Fruit fly (Drosophila melanogaster) whole organism, embryonic: ENCODE results near the gene Klp61F.
A peak's percentile ranks its signal among the peaks of the same experiment; 100 is the strongest.

Experiments used
- Adf1 ChIP-seq: fragments of 200-800 bp; sonication (Bioruptor generic); IDR thresholded peaks from 2 replicates; pipeline ENCODE4 v1.3.6; 2022; ENCODE audit warnings: missing biosample characterization, missing genetic modification characterization
- Antp ChIP-seq: fragments of 200-800 bp; sonication (Bioruptor generic); optimal IDR thresholded peaks from 3 replicates; lab custom pipeline; 2016; ENCODE audit warnings: missing biosample characterization, missing genetic modification characterization
- Atf-2 ChIP-seq: fragments of 200-800 bp; sonication (Bioruptor generic); optimal IDR thresholded peaks from 2 replicates; lab custom pipeline; 2016; ENCODE audit warnings: missing biosample characterization, missing genetic modification characterization
- CG11456 ChIP-seq: fragments of 200-800 bp; sonication (Bioruptor generic); IDR thresholded peaks from 3 replicates; pipeline ENCODE4 v1.3.6; 2022; ENCODE audit warnings: missing biosample characterization, missing genetic modification characterization
- CG11695 ChIP-seq: fragments of 200-800 bp; sonication (Bioruptor generic); IDR thresholded peaks from 3 replicates; pipeline ENCODE4 v1.3.6; 2022; ENCODE audit warnings: missing biosample characterization, missing genetic modification characterization
- CG12071 ChIP-seq: fragments of 200-800 bp; sonication (Bioruptor generic); optimal IDR thresholded peaks from 3 replicates; lab custom pipeline; 2018; ENCODE audit warnings: missing biosample characterization, mild to moderate bottlenecking, missing genetic modification characterization
- CG1233 ChIP-seq: fragments of 200-800 bp; sonication (Bioruptor generic); optimal IDR thresholded peaks from 4 replicates; lab custom pipeline; 2018; ENCODE audit warnings: missing biosample characterization, mild to moderate bottlenecking, missing genetic modification characterization
- CG13296 ChIP-seq: fragments of 200-800 bp; sonication (Bioruptor generic); optimal IDR thresholded peaks from 3 replicates; lab custom pipeline; 2018; ENCODE audit warnings: missing biosample characterization, mild to moderate bottlenecking, missing genetic modification characterization
- CG13624 ChIP-seq: fragments of 200-800 bp; sonication (Bioruptor generic); optimal IDR thresholded peaks from 2 replicates; lab custom pipeline; 2016; ENCODE audit warnings: missing biosample characterization, missing genetic modification characterization
- CG14014 ChIP-seq: fragments of 200-800 bp; sonication (Bioruptor generic); IDR thresholded peaks from 2 replicates; pipeline ENCODE4 v1.3.6; 2022; ENCODE audit warnings: missing biosample characterization, missing genetic modification characterization
- CG14710 ChIP-seq: fragments of 200-800 bp; sonication (Bioruptor generic); optimal IDR thresholded peaks from 3 replicates; lab custom pipeline; 2019; ENCODE audit warnings: missing biosample characterization, mild to moderate bottlenecking, missing genetic modification characterization, moderate library complexity
- CG1529 ChIP-seq: fragments of 200-800 bp; sonication (Bioruptor generic); optimal IDR thresholded peaks from 3 replicates; lab custom pipeline; 2018; ENCODE audit warnings: missing biosample characterization, missing genetic modification characterization
- CG2678 ChIP-seq: fragments of 200-800 bp; sonication (Bioruptor generic); optimal IDR thresholded peaks from 3 replicates; lab custom pipeline; 2019; ENCODE audit warnings: missing biosample characterization, mild to moderate bottlenecking, missing genetic modification characterization, moderate library complexity
- CG2889 ChIP-seq: fragments of 200-800 bp; sonication (Bioruptor generic); IDR thresholded peaks from 3 replicates; pipeline ENCODE4 v1.3.6; 2022; ENCODE audit warnings: missing biosample characterization, missing genetic modification characterization
- CG32532 ChIP-seq: fragments of 200-800 bp; sonication (Bioruptor generic); IDR thresholded peaks from 2 replicates; pipeline ENCODE4 v1.3.6; 2022; ENCODE audit warnings: missing biosample characterization, missing genetic modification characterization
- CG34376 ChIP-seq: fragments of 200-800 bp; sonication (Bioruptor generic); optimal IDR thresholded peaks from 2 replicates; lab custom pipeline; 2018; ENCODE audit warnings: missing biosample characterization, mild to moderate bottlenecking, missing genetic modification characterization
- CG4328 ChIP-seq: fragments of 200-800 bp; sonication (Bioruptor generic); optimal IDR thresholded peaks from 3 replicates; lab custom pipeline; 2017; ENCODE audit warnings: missing biosample characterization, missing genetic modification reagents, missing genetic modification characterization
- Fer1 ChIP-seq: fragments of 200-800 bp; sonication (Bioruptor generic); optimal IDR thresholded peaks from 2 replicates; lab custom pipeline; 2017; ENCODE audit warnings: missing biosample characterization, mild to moderate bottlenecking, missing genetic modification characterization
- HLH54F ChIP-seq: fragments of 200-800 bp; sonication (Bioruptor generic); optimal IDR thresholded peaks from 3 replicates; lab custom pipeline; 2016; ENCODE audit warnings: missing biosample characterization, missing genetic modification characterization
- Hand ChIP-seq: fragments of 200-800 bp; sonication (Bioruptor generic); optimal IDR thresholded peaks from 2 replicates; lab custom pipeline; 2017; ENCODE audit warnings: mild to moderate bottlenecking, missing biosample characterization, missing genetic modification reagents, missing genetic modification characterization
- Hmr ChIP-seq: fragments of 200-800 bp; sonication (Bioruptor generic); optimal IDR thresholded peaks from 3 replicates; lab custom pipeline; 2017; ENCODE audit warnings: mild to moderate bottlenecking, missing biosample characterization, missing genetic modification reagents, missing genetic modification characterization
- Hr78 ChIP-seq, 2 experiments: fragments of 200-800 bp in 1 of 2; fragments of >200 bp in 1 of 2; sonication (Bioruptor generic) in 1 of 2; optimal IDR thresholded peaks; 2 replicates each; lab custom pipeline; 2017 to 2019; ENCODE audit warnings: missing biosample characterization in 2 of 2, missing genetic modification characterization in 2 of 2, mild to moderate bottlenecking in 1 of 2, moderate library complexity in 1 of 2
- Lhr ChIP-seq: fragments of 200-800 bp; sonication (Bioruptor generic); optimal IDR thresholded peaks from 3 replicates; lab custom pipeline; 2017; ENCODE audit warnings: mild to moderate bottlenecking, missing biosample characterization, missing genetic modification reagents, missing genetic modification characterization
- MESR4 ChIP-seq: fragments of 200-800 bp; sonication (Bioruptor generic); optimal IDR thresholded peaks from 2 replicates; lab custom pipeline; 2018; ENCODE audit warnings: missing biosample characterization, mild to moderate bottlenecking, missing genetic modification characterization, moderate library complexity
- Mad ChIP-seq: fragments of 200-800 bp; sonication (Bioruptor generic); optimal IDR thresholded peaks from 2 replicates; lab custom pipeline; 2016; ENCODE audit warnings: missing biosample characterization, missing genetic modification characterization
- Max ChIP-seq: fragments of 200-800 bp; sonication (Bioruptor generic); optimal IDR thresholded peaks from 2 replicates; lab custom pipeline; 2016; ENCODE audit warnings: missing biosample characterization, mild to moderate bottlenecking, missing genetic modification characterization
- NFAT ChIP-seq: fragments of 200-800 bp; sonication (Bioruptor generic); IDR thresholded peaks from 2 replicates; pipeline ENCODE4 v1.3.6; 2022; ENCODE audit warnings: missing biosample characterization, missing genetic modification characterization
- Trl ChIP-seq, 3 experiments: fragments of >200 bp in 2 of 3; fragments of 200-800 bp in 1 of 3; sonication (Bioruptor generic) in 1 of 3; optimal IDR thresholded peaks; 2 replicates in 1 of 3; 3 replicates in 2 of 3; lab custom pipeline; 2016 to 2017; ENCODE audit warnings: missing biosample characterization in 1 of 3, missing genetic modification characterization in 1 of 3
- Xbp1 ChIP-seq: fragments of 200-800 bp; sonication (Bioruptor generic); optimal IDR thresholded peaks from 3 replicates; lab custom pipeline; 2016; ENCODE audit warnings: missing biosample characterization, mild to moderate bottlenecking, missing genetic modification characterization
- bab2 ChIP-seq: fragments of 200-800 bp; sonication (Bioruptor generic); optimal IDR thresholded peaks from 2 replicates; lab custom pipeline; 2016; ENCODE audit warnings: missing biosample characterization, missing genetic modification characterization
- caup ChIP-seq: fragments of 200-800 bp; sonication (Bioruptor generic); optimal IDR thresholded peaks from 3 replicates; lab custom pipeline; 2017; ENCODE audit warnings: missing biosample characterization, mild to moderate bottlenecking, missing genetic modification characterization, moderate library complexity; ENCODE audit not compliant: severe bottlenecking
- crol ChIP-seq: fragments of 200-800 bp; sonication (Bioruptor generic); IDR thresholded peaks from 2 replicates; pipeline ENCODE4 v1.3.6; 2022; ENCODE audit warnings: missing biosample characterization, missing genetic modification characterization
- emc ChIP-seq: fragments of 200-800 bp; sonication (Bioruptor generic); optimal IDR thresholded peaks from 2 replicates; lab custom pipeline; 2016; ENCODE audit warnings: missing biosample characterization, missing genetic modification characterization
- gem ChIP-seq: fragments of 200-800 bp; sonication (Bioruptor generic); optimal IDR thresholded peaks from 2 replicates; lab custom pipeline; 2019; ENCODE audit warnings: missing biosample characterization, mild to moderate bottlenecking, missing genetic modification characterization, moderate library complexity
- hb ChIP-seq: fragments of 200-800 bp; sonication (Bioruptor generic); IDR thresholded peaks from 3 replicates; pipeline ENCODE4 v1.3.6; 2022; ENCODE audit warnings: missing biosample characterization, missing genetic modification characterization; ENCODE audit not compliant: partially characterized antibody
- lola ChIP-seq, 3 experiments: fragments of >200 bp in 2 of 3; fragments of 200-800 bp in 1 of 3; sonication (Bioruptor generic) in 1 of 3; optimal IDR thresholded peaks; 2 replicates each; lab custom pipeline; 2017 to 2019; ENCODE audit warnings: missing biosample characterization in 3 of 3, missing genetic modification characterization in 3 of 3, mild to moderate bottlenecking in 1 of 3, moderate library complexity in 1 of 3
- mam ChIP-seq: fragments of 200-800 bp; sonication (Bioruptor generic); optimal IDR thresholded peaks from 3 replicates; lab custom pipeline; 2016; ENCODE audit warnings: missing biosample characterization, missing genetic modification characterization
- onecut ChIP-seq: fragments of 200-800 bp; sonication (Bioruptor generic); IDR thresholded peaks from 2 replicates; pipeline ENCODE4 v1.3.6; 2022; ENCODE audit warnings: missing biosample characterization, missing genetic modification characterization
- pzg ChIP-seq: fragments of 200-800 bp; sonication (Bioruptor generic); optimal IDR thresholded peaks from 3 replicates; lab custom pipeline; 2018; ENCODE audit warnings: missing biosample characterization, mild to moderate bottlenecking, missing genetic modification characterization, moderate library complexity
- row ChIP-seq: fragments of 200-800 bp; sonication (Bioruptor generic); IDR thresholded peaks from 3 replicates; pipeline ENCODE4 v1.3.6; 2022; ENCODE audit warnings: missing biosample characterization, missing genetic modification characterization
- scrt ChIP-seq: fragments of 200-800 bp; sonication (Bioruptor generic); optimal IDR thresholded peaks from 2 replicates; lab custom pipeline; 2018; ENCODE audit warnings: missing biosample characterization, mild to moderate bottlenecking, missing genetic modification characterization, moderate library complexity
- sens ChIP-seq: fragments of 200-800 bp; sonication (Bioruptor generic); peaks from one replicate; lab custom pipeline; 2016; ENCODE audit warnings: missing biosample characterization, missing genetic modification characterization
- seq ChIP-seq: fragments of 200-800 bp; sonication (Bioruptor generic); IDR thresholded peaks from 2 replicates; pipeline ENCODE4 v1.3.6; 2022; ENCODE audit warnings: missing biosample characterization, missing genetic modification characterization
- sisA ChIP-seq: fragments of 200-800 bp; sonication (Bioruptor generic); IDR thresholded peaks from 2 replicates; pipeline ENCODE4 v1.3.6; 2022; ENCODE audit warnings: missing biosample characterization, missing genetic modification characterization
- tll ChIP-seq, 2 experiments: fragments of 200-800 bp in 1 of 2; fragments of >200 bp in 1 of 2; sonication (Bioruptor generic) in 1 of 2; optimal IDR thresholded peaks; 2 replicates each; lab custom pipeline; 2017 to 2019; ENCODE audit warnings: missing biosample characterization in 2 of 2, missing genetic modification characterization in 2 of 2, mild to moderate bottlenecking in 1 of 2, moderate library complexity in 1 of 2
- tup ChIP-seq: fragments of 200-800 bp; sonication (Bioruptor generic); optimal IDR thresholded peaks from 2 replicates; lab custom pipeline; 2016; ENCODE audit warnings: missing biosample characterization, mild to moderate bottlenecking, missing genetic modification characterization, moderate library complexity

Klp61F gene

dm6 chr3L:1195868-1196552, 49.7 kb downstream of the Klp61F start, which contains the start of gene Aplip1 (continued):
- peak; percentile 12 for TF ChIP-seq CG12071 (GFP tag; lab: Kevin White, UChicago)
- TF ChIP-seq scrt, result peak; percentile 87
- TF ChIP-seq crol (GFP tag; lab: Robert Waterston, UW), result peak; percentile 30; the same call in 1 of the 2 replicates
- peak; percentile 50 for TF ChIP-seq mam
- TF ChIP-seq Fer1 (GFP tag; lab: Kevin White, UChicago), result peak; percentile 9
- 0 out of 3 replicates have a peak, but pooled peaks have one; percentile 61 for TF ChIP-seq CG11456 (GFP tag; lab: Robert Waterston, UW)
- TF ChIP-seq bab2, result peak; percentile 39
- peak; percentile 83 for TF ChIP-seq seq (GFP tag; lab: Robert Waterston, UW)
- 0 out of 3 replicates have a peak, but pooled peaks have one; percentile 15 for TF ChIP-seq CG11695 (GFP tag; lab: Robert Waterston, UW)
- 0 out of 2 replicates have a peak, but pooled peaks have one; percentile 14 for TF ChIP-seq sisA (GFP tag; lab: Robert Waterston, UW)
- TF ChIP-seq CG13624, result peak; percentile 3
- TF ChIP-seq Trl (optimal IDR thresholded peaks at IDR 0.05; lab: Kevin White, UChicago), result peak; percentile 47 to 55
- TF ChIP-seq Trl (GFP tag; optimal IDR thresholded peaks at IDR 0.05; lab: Kevin White, UChicago), result no peak
- peak; percentile 55 for TF ChIP-seq CG32532
- TF ChIP-seq CG2678, result peak; percentile 39
- TF ChIP-seq pzg (GFP tag; lab: Kevin White, UChicago), result peak; percentile 14
- peak; percentile 98 for TF ChIP-seq onecut (GFP tag; lab: Robert Waterston, UW)
- peak; percentile 2 for TF ChIP-seq MESR4
- no peak for TF ChIP-seq tll (GFP tag; optimal IDR thresholded peaks at IDR 0.05; lab: Kevin White, UChicago)
- TF ChIP-seq Antp (GFP tag; lab: Kevin White, UChicago), result no peak
- 0 out of 2 replicates have a peak, but pooled peaks have one; percentile 33 for TF ChIP-seq NFAT
- TF ChIP-seq Hmr (GFP tag; lab: Kevin White, UChicago), result peak; percentile 3
- TF ChIP-seq Atf-2, result no peak
- no peak for TF ChIP-seq CG1233
- TF ChIP-seq row, result peak; percentile 22; the same call in 1 of the 3 replicates
- TF ChIP-seq CG13296 (GFP tag; lab: Kevin White, UChicago), result peak; percentile 10
- TF ChIP-seq sens (GFP tag; lab: Kevin White, UChicago), result peak; percentile 16
- no peak for TF ChIP-seq CG14710 (tag; lab: Kevin White, UChicago)
- TF ChIP-seq Hr78 (GFP tag; optimal IDR thresholded peaks at IDR 0.05; lab: Kevin White, UChicago), result peak in 1 of 2 experiments; percentile 31
- TF ChIP-seq CG14014, result no peak

dm6 chr3L:1195202-1195601, 50.5 kb downstream of the Klp61F start, which contains the start of gene LysX:
LysX (minus strand) TSS chr3L:1195302.
- no peak for TF ChIP-seq emc (GFP tag; lab: Kevin White, UChicago)
- TF ChIP-seq Lhr, result no peak
- no peak for TF ChIP-seq Adf1 (GFP tag; lab: Robert Waterston, UW)
- 0 out of 3 replicates have a peak, but pooled peaks have one; percentile 41 for TF ChIP-seq hb (GFP tag; lab: Robert Waterston, UW)
- no peak for TF ChIP-seq CG34376 (GFP tag; lab: Kevin White, UChicago)
- no peak for TF ChIP-seq HLH54F (GFP tag; lab: Kevin White, UChicago)

dm6 chr3L:1193123-1193844, 52.4 kb downstream of the Klp61F start, which contains the start of gene Trhn:
Trhn (minus strand) TSS chr3L:1193173.
- TF ChIP-seq CG1529 (GFP tag; lab: Kevin White, UChicago) (no peak), CG4328 (GFP tag; lab: Kevin White, UChicago) (no peak), tup (GFP tag; lab: Kevin White, UChicago) (no peak), Mad (GFP tag; lab: Kevin White, UChicago) (no peak), Max (GFP tag; lab: Kevin White, UChicago) (no peak), Xbp1 (GFP tag; lab: Kevin White, UChicago) (no peak), gem (peak; percentile 37), sisA (GFP tag; lab: Robert Waterston, UW) (no peak), CG2889 (no peak), caup (no peak), CG14014 (0 out of 2 replicates have a peak, but pooled peaks have one; percentile 16), Hand (GFP tag; lab: Kevin White, UChicago) (no peak), lola (GFP tag; optimal IDR thresholded peaks at IDR 0.05; lab: Kevin White, UChicago) (no peak)
